Worm (Caenorhabditis elegans) whole organism, L4 larva: ENCODE measurements around the gene mbf-1.

Source experiments
- D1046.2 ChIP-seq: fragments of 200-800 bp; sonication (Bioruptor generic); IDR thresholded peaks from 2 replicates; pipeline ENCODE4 v1.3.6; 2022; ENCODE audit warnings: missing genetic modification characterization, missing compliant biosample characterization
- F10B5.3 ChIP-seq: sonication (generic microtip); optimal IDR thresholded peaks from 2 replicates; lab custom pipeline; 2016; ENCODE audit warnings: mild to moderate bottlenecking, missing genetic modification characterization, missing compliant biosample characterization
- F37D6.2 ChIP-seq: sonication (generic microtip); optimal IDR thresholded peaks from 2 replicates; lab custom pipeline; 2016; ENCODE audit warnings: mild to moderate bottlenecking, missing genetic modification characterization, missing compliant biosample characterization
- Y105C5A.15 ChIP-seq: fragments of 200-800 bp; sonication (Bioruptor generic); IDR thresholded peaks from 2 replicates; pipeline ENCODE4 v1.3.6; 2022; ENCODE audit warnings: missing genetic modification characterization, missing compliant biosample characterization
- Y75B8A.6 ChIP-seq: fragments of 200-800 bp; sonication (Bioruptor generic); IDR thresholded peaks from 2 replicates; pipeline ENCODE4 v1.3.6; 2022; ENCODE audit warnings: missing genetic modification reagents, missing genetic modification characterization, missing compliant biosample characterization
- aha-1 ChIP-seq: fragments of 150-350 bp; peaks from one replicate; lab custom pipeline; 2014; ENCODE audit warnings: missing biosample characterization, missing genetic modification characterization
- ceh-20 ChIP-seq: fragments of 200-800 bp; sonication (Bioruptor generic); IDR thresholded peaks from 2 replicates; pipeline ENCODE4 v1.3.6; 2022; ENCODE audit warnings: missing genetic modification reagents, missing genetic modification characterization, missing compliant biosample characterization
- ceh-44 ChIP-seq: fragments of 200-800 bp; sonication (Bioruptor generic); IDR thresholded peaks from 2 replicates; pipeline ENCODE4 v1.3.6; 2022; ENCODE audit warnings: missing genetic modification reagents, missing genetic modification characterization, missing compliant biosample characterization
- daf-16 ChIP-seq, 3 experiments: sonication (generic microtip); optimal IDR thresholded peaks; 2 replicates each; lab custom pipeline; 2016 to 2017; ENCODE audit warnings: missing genetic modification characterization in 3 of 3, missing genetic modification reagents in 3 of 3, mild to moderate bottlenecking in 2 of 3, missing compliant biosample characterization in 2 of 3, missing biosample characterization in 1 of 3, moderate library complexity in 1 of 3
- dmd-8 ChIP-seq: fragments of 200-800 bp; sonication (Bioruptor generic); IDR thresholded peaks from 2 replicates; pipeline ENCODE4 v1.3.6; 2022; ENCODE audit warnings: missing genetic modification characterization, missing compliant biosample characterization
- dve-1 ChIP-seq: sonication (generic microtip); optimal IDR thresholded peaks from 2 replicates; lab custom pipeline; 2017; ENCODE audit warnings: antibody characterized with exemption, mild to moderate bottlenecking, missing genetic modification characterization, missing compliant biosample characterization; ENCODE audit not compliant: insufficient read depth
- egl-27 ChIP-seq: sonication (generic microtip); optimal IDR thresholded peaks from 3 replicates; lab custom pipeline; 2017; ENCODE audit warnings: missing biosample characterization, missing genetic modification reagents, missing genetic modification characterization
- hmg-1.1 ChIP-seq: fragments of 200-800 bp; sonication (Bioruptor generic); IDR thresholded peaks from 2 replicates; pipeline ENCODE4 v1.3.6; 2022; ENCODE audit warnings: missing genetic modification reagents, missing genetic modification characterization, missing compliant biosample characterization
- lin-15B ChIP-seq: fragments of 150-350 bp; sonication (generic microtip); optimal IDR thresholded peaks from 3 replicates; lab custom pipeline; 2014; ENCODE audit warnings: missing biosample characterization, missing genetic modification characterization
- lsy-2 ChIP-seq, 2 experiments: fragments of 150-350 bp in 1 of 2; sonication (generic microtip) in 1 of 2; optimal IDR thresholded peaks; 2 replicates each; lab custom pipeline; 2014 to 2017; ENCODE audit warnings: missing biosample characterization in 2 of 2, missing genetic modification characterization in 2 of 2
- mep-1 ChIP-seq: fragments of 150-350 bp; sonication (generic microtip); optimal IDR thresholded peaks from 3 replicates; lab custom pipeline; 2014; ENCODE audit warnings: missing biosample characterization, missing genetic modification characterization
- mxl-2 ChIP-seq: fragments of 200-800 bp; sonication (Bioruptor generic); conservative IDR thresholded peaks from 2 replicates; pipeline ENCODE4 v1.3.6; 2022; ENCODE audit warnings: missing genetic modification reagents, missing genetic modification characterization, missing compliant biosample characterization
- nhr-237 ChIP-seq: sonication (generic microtip); optimal IDR thresholded peaks from 2 replicates; lab custom pipeline; 2017; ENCODE audit warnings: missing biosample characterization, missing genetic modification characterization
- nhr-25 ChIP-seq: sonication (generic microtip); optimal IDR thresholded peaks from 2 replicates; lab custom pipeline; 2017; ENCODE audit warnings: missing genetic modification characterization, mild to moderate bottlenecking, missing compliant biosample characterization, antibody characterized with exemption, moderate library complexity, borderline replicate concordance; ENCODE audit not compliant: insufficient read depth
- nhr-28 ChIP-seq: fragments of 150-350 bp; optimal IDR thresholded peaks from 2 replicates; lab custom pipeline; 2014; ENCODE audit warnings: missing biosample characterization, missing genetic modification characterization
- pqm-1 ChIP-seq: sonication (generic microtip); optimal IDR thresholded peaks from 2 replicates; lab custom pipeline; 2017; ENCODE audit warnings: missing biosample characterization, missing genetic modification characterization
- set-16 ChIP-seq: fragments of 200-800 bp; sonication (Bioruptor generic); IDR thresholded peaks from 2 replicates; pipeline ENCODE4 v1.3.6; 2022; ENCODE audit warnings: missing genetic modification reagents, missing genetic modification characterization, missing compliant biosample characterization
- snpc-1.2 ChIP-seq: fragments of 200-800 bp; sonication (Bioruptor generic); IDR thresholded peaks from 2 replicates; pipeline ENCODE4 v1.3.6; 2022; ENCODE audit warnings: missing genetic modification reagents, missing genetic modification characterization, missing compliant biosample characterization
- spr-1 ChIP-seq: sonication (generic microtip); optimal IDR thresholded peaks from 2 replicates; lab custom pipeline; 2016; ENCODE audit warnings: mild to moderate bottlenecking, missing genetic modification characterization, missing compliant biosample characterization
- unc-62 ChIP-seq, 3 experiments: fragments of 150-350 bp in 1 of 3; sonication (generic microtip); optimal IDR thresholded peaks in 2 of 3; peaks in 1 of 3; 1 replicate in 1 of 3; 2 replicates in 2 of 3; lab custom pipeline; 2014 to 2017; ENCODE audit warnings: missing biosample characterization in 3 of 3, missing genetic modification characterization in 3 of 3, missing genetic modification reagents in 3 of 3, missing genotype in 1 of 3
- zfp-3 ChIP-seq: fragments of 200-800 bp; sonication (Bioruptor generic); conservative IDR thresholded peaks from 2 replicates; pipeline ENCODE4 v1.3.6; 2022; ENCODE audit warnings: missing genetic modification reagents, missing genetic modification characterization, missing compliant biosample characterization

The mbf-1 gene

DNA sequence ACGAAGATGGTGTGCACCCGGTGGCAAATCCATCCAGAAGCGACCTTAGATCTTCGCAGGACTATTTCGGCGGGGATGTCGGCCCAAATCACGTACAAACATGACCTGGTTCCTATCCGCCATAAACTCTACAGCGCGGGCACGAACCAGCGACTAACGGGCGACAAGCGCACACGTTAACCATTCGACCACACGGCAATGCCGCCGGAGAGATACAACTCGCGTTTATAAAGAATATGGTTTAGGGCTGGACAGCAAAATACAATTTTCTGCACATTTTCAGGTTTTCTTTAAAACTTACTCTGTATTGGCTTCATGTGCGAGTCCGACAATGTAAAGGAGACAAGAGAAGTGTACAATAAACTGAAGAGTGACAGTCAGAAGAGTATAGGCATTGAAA lies 6.1 kb downstream of the mbf-1 start (continued):
- TF ChIP-seq nhr-237 (tag; lab: Kevin White, UChicago) (no peak), daf-16 (GFP tag; optimal IDR thresholded peaks at IDR 0.05; lab: Kevin White, UChicago) (peak; percentile 59 to 91), daf-16 (tag; optimal IDR thresholded peaks at IDR 0.05; lab: Kevin White, UChicago) (peak; percentile 73)

DNA sequence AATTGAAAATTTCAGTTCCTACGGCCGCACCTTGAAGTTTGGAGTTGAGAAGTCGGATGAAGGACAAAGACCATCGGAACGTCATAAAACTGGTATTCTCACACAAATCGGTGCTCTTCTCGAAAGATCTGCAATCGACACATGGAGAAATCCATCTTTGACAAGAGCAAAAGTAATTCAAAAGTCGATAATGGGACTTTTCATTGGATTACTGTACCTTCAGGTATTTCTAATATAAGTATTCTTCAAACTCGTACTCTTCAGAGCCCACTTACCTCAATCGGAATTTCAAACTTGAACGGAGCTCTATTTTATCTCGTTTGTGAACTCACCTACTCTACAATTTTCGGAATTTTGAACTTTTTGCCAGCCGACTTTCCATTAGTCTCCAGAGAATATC lies 8.1 kb downstream of the mbf-1 start:
- TF ChIP-seq spr-1 (tag; lab: Kevin White, UChicago) (no peak), unc-62 (GFP tag; optimal IDR thresholded peaks at IDR 0.05 in 1 of 2; lab: Kevin White, UChicago) (peak in 1 of 2 experiments; percentile 87), unc-62 (tag; optimal IDR thresholded peaks at IDR 0.05; lab: Kevin White, UChicago) (no peak), hmg-1.1 (GFP tag; lab: Robert Waterston, UW) (no peak)

DNA sequence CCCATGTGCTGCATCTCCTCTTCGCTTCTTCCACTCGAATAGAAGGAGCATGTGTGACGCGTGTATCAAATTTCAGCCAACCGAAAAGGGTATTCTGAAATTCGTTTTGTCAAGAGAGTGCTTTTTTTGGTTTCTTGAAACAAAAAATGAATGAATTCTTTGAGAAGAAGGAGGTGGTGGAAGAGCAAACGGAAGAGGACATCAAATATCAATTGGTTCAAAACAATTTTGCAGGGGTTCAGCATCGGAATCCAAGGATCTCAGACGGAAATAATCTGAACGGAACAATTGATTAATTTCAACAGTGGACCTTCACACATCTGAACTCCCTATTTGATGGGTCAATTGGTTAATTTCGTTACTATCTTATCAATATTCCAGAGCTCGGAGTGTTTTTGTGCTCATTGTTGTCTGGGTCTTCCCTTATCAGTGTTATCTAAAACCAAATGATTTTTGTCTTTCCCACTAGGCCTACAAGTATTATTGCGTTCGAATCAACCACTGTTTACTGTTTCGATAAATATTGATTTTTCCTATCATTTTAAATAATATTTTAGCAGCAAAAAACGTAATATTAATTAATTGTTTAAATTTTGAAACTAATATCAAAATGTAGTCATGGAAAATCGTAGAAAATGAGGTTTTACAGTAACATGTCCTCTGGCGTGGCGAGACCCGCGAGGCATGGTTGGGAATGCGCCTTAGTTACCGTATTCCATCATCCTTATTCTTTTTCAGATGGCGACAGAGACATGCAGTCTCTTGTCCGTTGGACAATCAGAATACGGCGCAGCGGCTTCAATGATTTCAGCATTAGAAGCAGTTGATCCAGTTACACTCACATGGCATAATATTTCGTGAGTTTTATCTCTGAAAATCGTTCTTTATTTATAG lies 10.2 kb downstream of the mbf-1 start, which contains the start of the genes C10C6.13 and wht-2:
Gene C10C6.13 (minus strand): TSS at position 51 of the 894 bp plus-strand sequence.
Gene wht-2 (plus strand): TSS at position 739 of the 894 bp plus-strand sequence.
- TF ChIP-seq daf-16 (GFP tag; optimal IDR thresholded peaks at IDR 0.05; lab: Kevin White, UChicago) (no peak), daf-16 (tag; optimal IDR thresholded peaks at IDR 0.05; lab: Kevin White, UChicago) (peak; percentile 95), F37D6.2 (tag; lab: Kevin White, UChicago) (no peak), snpc-1.2 (GFP tag; lab: Robert Waterston, UW) (no peak), D1046.2 (GFP tag; lab: Robert Waterston, UW) (no peak), nhr-28 (tag; lab: Kevin White, UChicago) (peak; percentile 81), zfp-3 (no peak), dve-1 (tag; lab: Kevin White, UChicago) (peak; percentile 72), pqm-1 (tag; lab: Kevin White, UChicago) (peak; percentile 82), aha-1 (tag; lab: Kevin White, UChicago) (peak; percentile 58), dmd-8 (GFP tag; lab: Robert Waterston, UW) (no peak)
- TF ChIP-seq, all 104 proteins: peak for 5

DNA sequence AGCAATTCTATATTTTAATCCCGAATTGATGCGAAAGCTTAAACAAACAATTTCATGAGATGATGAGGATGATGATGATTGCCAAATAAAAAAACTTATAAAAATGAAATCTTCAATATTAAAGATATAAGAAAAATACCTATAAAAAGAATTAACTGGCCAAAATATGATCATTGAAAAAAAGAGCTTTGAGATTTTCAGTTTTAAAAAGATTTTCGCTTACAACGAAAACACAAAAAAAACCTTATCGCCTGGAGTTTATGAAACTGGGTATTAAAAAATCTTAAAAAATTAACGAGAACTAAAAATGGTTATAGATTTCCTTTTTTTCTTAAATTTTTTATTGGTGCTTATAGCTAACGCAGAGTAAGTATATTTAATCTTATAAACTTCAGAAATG lies 12.8 kb downstream of the mbf-1 start, which contains the start of gene C10C6.7:
Gene C10C6.7 (minus strand): TSS at position 101 of the 400 bp plus-strand sequence.
- no peak for TF ChIP-seq F10B5.3 (tag; lab: Kevin White, UChicago)
- TF ChIP-seq Y105C5A.15: no peak
- TF ChIP-seq, all 104 proteins: peak for 0

DNA sequence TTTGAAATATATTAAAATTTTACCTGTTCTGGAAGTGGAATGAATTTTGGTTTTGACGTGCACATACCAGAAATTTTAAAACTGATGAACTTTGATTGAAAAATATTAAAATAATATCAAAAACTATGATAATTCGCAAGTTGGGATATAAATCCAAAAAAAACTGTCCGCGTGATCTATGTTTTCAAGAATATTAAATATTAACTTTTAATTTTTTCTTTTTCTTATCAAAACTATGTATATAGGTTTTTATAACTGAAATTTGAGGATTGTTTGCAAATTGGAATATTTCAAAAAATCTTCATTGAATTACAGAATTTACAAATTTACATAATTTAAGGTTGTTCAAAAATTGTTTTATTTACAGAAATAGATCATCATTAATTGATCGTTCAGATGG lies 15.0 kb downstream of the mbf-1 start, which contains the start of gene C10C6.3:
Gene C10C6.3 (minus strand): TSS at position 101 of the 400 bp plus-strand sequence.
- TF ChIP-seq nhr-25 (tag; lab: Kevin White, UChicago): no peak
- no peak for TF ChIP-seq egl-27 (tag; lab: Kevin White, UChicago)
- TF ChIP-seq lin-15B: no peak
- TF ChIP-seq Y75B8A.6 (GFP tag; lab: Robert Waterston, UW): no peak
- no peak for TF ChIP-seq mep-1 (tag; lab: Kevin White, UChicago)
- no peak for TF ChIP-seq lsy-2 (tag; optimal IDR thresholded peaks at IDR 0.05; lab: Kevin White, UChicago)
- no peak for TF ChIP-seq daf-16 (GFP tag; optimal IDR thresholded peaks at IDR 0.05; lab: Kevin White, UChicago)
- no peak for TF ChIP-seq daf-16 (tag; optimal IDR thresholded peaks at IDR 0.05; lab: Kevin White, UChicago)
- no peak for TF ChIP-seq ceh-20
- TF ChIP-seq ceh-44 (GFP tag; lab: Robert Waterston, UW): no peak
- no peak for TF ChIP-seq mxl-2 (GFP tag; lab: Robert Waterston, UW)
- no peak for TF ChIP-seq set-16 (GFP tag; lab: Robert Waterston, UW)

DNA sequence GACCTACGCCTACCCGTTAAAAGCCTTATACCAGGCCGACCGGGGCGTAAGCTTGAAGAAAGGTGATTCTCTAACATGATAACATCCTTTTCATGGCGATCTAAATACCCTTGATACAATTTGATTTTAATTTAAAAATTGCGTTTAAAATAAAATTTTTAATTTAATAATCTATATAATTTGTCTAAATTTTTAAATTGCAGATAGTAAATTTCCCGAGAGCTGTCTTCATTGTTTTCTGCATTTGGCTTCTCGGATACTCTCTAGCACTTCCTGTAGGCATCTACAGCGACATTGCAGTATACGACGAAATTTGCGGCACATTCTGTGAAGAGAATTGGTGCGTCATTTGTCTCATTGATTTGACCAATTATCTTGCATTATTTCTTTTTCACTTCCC lies 18.8 kb downstream of the mbf-1 start:
- TF ChIP-seq snpc-1.2 (GFP tag; lab: Robert Waterston, UW) (no peak), unc-62 (GFP tag; optimal IDR thresholded peaks at IDR 0.05 in 1 of 2; lab: Kevin White, UChicago) (peak in 1 of 2 experiments; percentile 90), unc-62 (tag; optimal IDR thresholded peaks at IDR 0.05; lab: Kevin White, UChicago) (no peak)
